Fruit fly (Drosophila melanogaster) Kc167 (cell line): ENCODE data around the gene Sf3b5.

Source experiments
- Myc ChIP-seq: fragments of >200 bp; optimal IDR thresholded peaks from 2 replicates; lab custom pipeline; 2017; ENCODE audit warnings: missing external identifiers
- Sin3A ChIP-seq: fragments of >200 bp; optimal IDR thresholded peaks from 2 replicates; lab custom pipeline; 2018; ENCODE audit warnings: missing external identifiers
- h ChIP-seq: fragments of >200 bp; optimal IDR thresholded peaks from 3 replicates; lab custom pipeline; 2018; ENCODE audit warnings: missing external identifiers
- insv ChIP-seq: fragments of >200 bp; optimal IDR thresholded peaks from 3 replicates; lab custom pipeline; 2018; ENCODE audit warnings: missing external identifiers
- psq ChIP-seq: fragments of >200 bp; optimal IDR thresholded peaks from 2 replicates; lab custom pipeline; 2017; ENCODE audit warnings: missing external identifiers
- ttk ChIP-seq: sonication (Bioruptor generic); optimal IDR thresholded peaks from 2 replicates; lab custom pipeline; 2017; ENCODE audit warnings: missing external identifiers

Gene Sf3b5

DNA sequence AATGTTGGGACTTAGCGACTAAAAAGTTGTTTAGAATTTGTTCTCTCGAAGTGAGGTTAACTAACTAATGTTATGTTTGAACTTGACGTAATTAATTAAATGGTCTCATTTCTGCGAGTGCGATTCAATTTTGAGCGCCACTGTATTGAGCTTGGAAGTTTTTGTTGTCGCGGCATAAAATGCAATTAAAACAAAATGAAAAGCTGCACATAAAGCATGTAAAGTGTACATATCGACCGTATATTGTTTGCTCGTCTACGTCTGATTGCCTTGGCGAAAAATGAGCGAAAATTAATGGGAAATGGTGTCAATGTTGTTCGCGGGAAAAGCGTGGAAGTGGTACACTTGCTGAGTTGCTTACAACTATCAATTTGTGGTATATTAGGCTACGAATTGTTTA is 1.7 kb upstream of the Sf3b5 start:
- TF ChIP-seq psq (lab: Kevin White, UChicago) (no peak), insv (lab: Kevin White, UChicago) (no peak), ttk (lab: Kevin White, UChicago) (no peak), h (lab: Kevin White, UChicago) (no peak), Myc (lab: Kevin White, UChicago) (no peak), Sin3A (no peak)

dm6 chr3R:9013765-9014380 is 1.3 kb downstream of the Sf3b5 start:
- TF ChIP-seq Sin3A (no peak), Myc (lab: Kevin White, UChicago) (no peak), insv (lab: Kevin White, UChicago) (no peak), ttk (lab: Kevin White, UChicago) (no peak), h (lab: Kevin White, UChicago) (no peak), psq (lab: Kevin White, UChicago) (no peak)

- TF ChIP-seq Sin3A (no peak), psq (lab: Kevin White, UChicago) (no peak), ttk (lab: Kevin White, UChicago) (no peak), Myc (lab: Kevin White, UChicago) (no peak), insv (lab: Kevin White, UChicago) (no peak), h (lab: Kevin White, UChicago) (no peak)
Measured at dm6 chr3R:9011708-9012107, 3.4 kb downstream of the Sf3b5 start.

- TF ChIP-seq Sin3A (no peak), h (lab: Kevin White, UChicago) (no peak), insv (lab: Kevin White, UChicago) (no peak), psq (lab: Kevin White, UChicago) (no peak), Myc (lab: Kevin White, UChicago) (no peak), ttk (lab: Kevin White, UChicago) (no peak)
Measured at dm6 chr3R:9010695-9011094, 4.4 kb downstream of the Sf3b5 start.

dm6 chr3R:9008202-9008601 is 6.9 kb downstream of the Sf3b5 start, which contains the start of gene CG11983:
Gene CG11983 (plus strand): TSS chr3R:9008321.
- TF ChIP-seq h (lab: Kevin White, UChicago) (no peak), ttk (lab: Kevin White, UChicago) (no peak), insv (lab: Kevin White, UChicago) (no peak), Myc (lab: Kevin White, UChicago) (no peak), psq (lab: Kevin White, UChicago) (no peak), Sin3A (no peak)

- TF ChIP-seq ttk (lab: Kevin White, UChicago) (peak; percentile 93), Sin3A (no peak)
Measured at dm6 chr3R:9007258-9007657, 7.9 kb downstream of the Sf3b5 start.

DNA sequence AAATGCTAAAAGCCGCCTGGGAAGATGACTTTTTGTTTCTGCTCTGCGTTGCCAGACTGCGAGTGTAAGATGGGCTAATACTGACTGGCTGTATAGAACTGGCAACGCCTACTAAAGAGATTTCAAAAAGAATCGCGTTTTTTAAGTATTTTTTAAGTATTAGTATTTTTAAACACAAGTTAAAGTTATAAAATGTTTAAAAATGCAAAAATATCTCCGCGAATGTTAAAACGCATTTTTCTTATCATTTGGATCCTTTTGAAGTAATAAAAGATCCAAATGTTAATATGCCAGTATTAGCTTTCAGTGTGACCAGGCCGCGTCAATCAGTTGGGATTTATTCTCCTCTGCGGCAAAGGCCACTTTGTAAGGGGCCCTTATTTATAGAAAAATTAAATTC is 9.0 kb downstream of the Sf3b5 start, which contains the start of the genes Prosbeta3 and Iru:
Gene Prosbeta3, minus strand, starts transcription at position 98 of the 400 bp plus-strand sequence.
Gene Iru, plus strand, starts transcription at position 328 of the 400 bp plus-strand sequence.
- TF ChIP-seq ttk (lab: Kevin White, UChicago) (no peak), psq (lab: Kevin White, UChicago) (no peak), Sin3A (no peak), h (lab: Kevin White, UChicago) (no peak), insv (lab: Kevin White, UChicago) (no peak), Myc (lab: Kevin White, UChicago) (no peak)

DNA sequence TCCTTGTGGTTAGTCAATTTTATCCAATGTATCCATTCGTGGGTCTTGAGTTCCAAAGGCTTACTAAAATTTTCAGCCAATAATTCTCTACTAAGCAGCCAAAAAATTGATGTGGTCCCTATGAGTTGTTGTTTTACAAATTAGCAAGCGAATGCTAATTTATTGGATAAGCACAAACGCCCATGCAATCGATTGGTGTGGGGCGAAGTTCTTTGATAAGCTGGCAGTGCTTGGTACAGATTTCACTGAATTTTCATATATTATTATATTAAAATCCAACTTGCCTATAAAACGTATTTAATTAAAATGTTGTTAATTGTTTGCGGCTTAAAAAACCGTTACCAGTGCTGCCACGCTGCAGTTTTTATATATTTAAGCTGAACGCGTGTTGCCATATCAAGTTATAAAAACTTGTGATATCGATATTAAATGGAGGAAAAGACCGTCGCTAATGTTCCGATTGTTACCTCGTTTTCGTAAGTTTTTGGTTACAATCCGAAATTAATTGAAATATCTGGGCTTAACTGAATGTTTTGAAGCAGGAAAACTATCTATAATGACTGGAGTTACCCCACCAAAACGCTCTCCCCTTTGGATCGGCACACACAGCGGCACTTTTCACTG is 11.4 kb downstream of the Sf3b5 start, which contains the start of the genes CG31100 and CG11980:
Gene CG31100, minus strand, starts transcription at position 51 of the 624 bp plus-strand sequence.
Gene CG11980, plus strand, starts transcription at position 418 of the 624 bp plus-strand sequence.
- TF ChIP-seq ttk (lab: Kevin White, UChicago) (no peak), h (lab: Kevin White, UChicago) (no peak), Sin3A (no peak), Myc (lab: Kevin White, UChicago) (no peak), psq (lab: Kevin White, UChicago) (no peak), insv (lab: Kevin White, UChicago) (no peak)

- TF ChIP-seq Sin3A, result no peak
- no peak for TF ChIP-seq psq (lab: Kevin White, UChicago)
- TF ChIP-seq insv (lab: Kevin White, UChicago), result no peak
- no peak for TF ChIP-seq h (lab: Kevin White, UChicago)
- no peak for TF ChIP-seq Myc (lab: Kevin White, UChicago)
- no peak for TF ChIP-seq ttk (lab: Kevin White, UChicago)
Measured at dm6 chr3R:9002542-9002941, 12.6 kb downstream of the Sf3b5 start.

DNA sequence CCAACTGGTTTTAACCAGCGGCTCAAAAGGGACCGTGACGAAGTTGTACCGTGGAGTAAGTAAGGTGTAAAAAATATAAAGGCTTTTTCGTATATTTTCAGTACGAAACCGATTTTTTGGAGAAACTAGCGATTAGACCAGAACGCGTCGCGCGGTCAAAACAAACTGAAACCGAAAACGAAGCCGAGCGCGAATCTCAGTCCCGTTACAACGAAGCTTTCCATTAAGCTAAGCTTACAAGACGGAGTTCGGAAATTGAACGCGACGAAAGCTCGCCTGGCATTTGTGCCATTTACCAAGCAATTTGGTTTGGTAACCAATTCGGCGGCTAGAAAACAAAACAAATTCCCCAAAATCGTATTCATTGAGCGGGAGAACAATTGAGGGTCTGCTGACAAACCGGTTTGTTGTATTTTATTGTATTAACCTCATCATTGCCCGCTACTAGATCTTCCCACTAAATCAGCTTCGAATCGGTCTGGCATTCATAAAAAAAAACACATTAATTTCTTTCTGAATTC is 13.4 kb downstream of the Sf3b5 start:
- TF ChIP-seq Sin3A, result no peak
- no peak for TF ChIP-seq insv (lab: Kevin White, UChicago)
- TF ChIP-seq ttk (lab: Kevin White, UChicago), result no peak
- no peak for TF ChIP-seq psq (lab: Kevin White, UChicago)
- TF ChIP-seq h (lab: Kevin White, UChicago), result no peak
- TF ChIP-seq Myc (lab: Kevin White, UChicago), result no peak

dm6 chr3R:8998243-8998642 is 16.9 kb downstream of the Sf3b5 start:
- TF ChIP-seq h (lab: Kevin White, UChicago), result no peak

- TF ChIP-seq Myc (lab: Kevin White, UChicago), result no peak
Measured at dm6 chr3R:8997397-8997796, 17.7 kb downstream of the Sf3b5 start, which contains the start of gene CG11977. Gene CG11977 (plus strand): TSS chr3R:8997697.
